Fruit fly (Drosophila melanogaster): Measurements from ENCODE around the gene CG9330.

The CG9330 gene

DNA sequence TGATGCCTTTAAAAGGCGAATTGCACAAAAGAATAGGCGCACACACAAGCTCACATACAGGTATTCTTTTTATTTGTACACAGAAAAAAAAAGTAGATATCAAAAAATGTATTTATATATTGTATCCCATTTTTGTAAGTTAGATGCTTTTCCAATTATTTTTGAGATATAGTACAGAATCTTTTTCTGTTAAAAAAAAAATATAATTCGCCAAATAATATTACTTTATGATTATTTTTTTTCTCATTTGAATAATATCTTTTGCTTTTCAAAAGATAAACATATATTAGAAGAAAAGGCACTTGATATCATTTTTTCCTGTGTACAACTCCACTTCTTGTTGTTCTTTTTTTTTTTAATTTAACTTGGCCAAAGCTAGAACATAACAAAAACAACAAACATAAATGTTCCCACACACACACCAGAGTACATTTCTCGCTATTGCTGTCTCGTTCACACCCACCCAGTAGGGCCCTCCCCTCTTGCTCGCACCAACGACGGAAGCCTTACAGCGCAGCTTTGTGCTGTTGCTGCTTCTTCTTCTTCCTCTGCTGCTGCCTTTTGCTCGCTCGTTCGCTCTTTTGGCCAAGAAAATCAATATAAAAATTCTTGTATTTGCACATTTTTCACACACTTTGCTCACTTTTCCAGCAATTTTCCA lies 48.9 kb downstream of the CG9330 start (continued):
- TF ChIP-seq dpn (GFP tag; optimal IDR thresholded peaks at IDR 0.05), result peak; percentile 14 to 57
- peak in 1 of 2 experiments; percentile 77 for TF ChIP-seq Hr51 (GFP tag; optimal IDR thresholded peaks at IDR 0.05)
- TF ChIP-seq CG6654 (GFP tag; optimal IDR thresholded peaks at IDR 0.05), result no peak
- no peak for TF ChIP-seq CG11723 (GFP tag; optimal IDR thresholded peaks at IDR 0.05)
- 0 out of 2 replicates have a peak, but pooled peaks have one; percentile 23 for TF ChIP-seq seq (GFP tag; IDR thresholded peaks at IDR 0.05)
- TF ChIP-seq lilli (GFP tag; optimal IDR thresholded peaks at IDR 0.05), result no peak
- 0 out of 2 replicates have a peak, but pooled peaks have one; percentile 48 for TF ChIP-seq NFAT (GFP tag; IDR thresholded peaks at IDR 0.05)
- TF ChIP-seq CG30403 (GFP tag; optimal IDR thresholded peaks at IDR 0.05), result peak; percentile 78
- peak; percentile 50 for TF ChIP-seq CG12155 (GFP tag; optimal IDR thresholded peaks at IDR 0.05)
- no peak for TF ChIP-seq Scr (GFP tag; IDR thresholded peaks at IDR 0.05; ENCODE audit: partially characterized antibody)
- peak; percentile 87 for TF ChIP-seq CG6689 (GFP tag; IDR thresholded peaks at IDR 0.05)
- TF ChIP-seq CG6765 (GFP tag; optimal IDR thresholded peaks at IDR 0.05), result peak; percentile 57
- no peak for TF ChIP-seq btn (GFP tag; optimal IDR thresholded peaks at IDR 0.05)
- TF ChIP-seq nerfin-1 (tag; optimal IDR thresholded peaks at IDR 0.05), result peak; percentile 69
- TF ChIP-seq sob (GFP tag; IDR thresholded peaks at IDR 0.05), result peak; percentile 72; the same call in 1 of the 2 replicates
- peak; percentile 26; the same call in 1 of the 2 replicates for TF ChIP-seq CG32767 (GFP tag; IDR thresholded peaks at IDR 0.05)
- TF ChIP-seq Sox102F (GFP tag; optimal IDR thresholded peaks at IDR 0.05), result peak; percentile 69
- TF ChIP-seq Ets65A (GFP tag), result no peak
- TF ChIP-seq row (GFP tag; IDR thresholded peaks at IDR 0.05), result peak; percentile 66
- no peak for TF ChIP-seq CG7987 (GFP tag; optimal IDR thresholded peaks at IDR 0.05)
- peak; percentile 64 for TF ChIP-seq CG14014 (GFP tag; IDR thresholded peaks at IDR 0.05)
- peak; percentile 47 for TF ChIP-seq Xbp1 (GFP tag; optimal IDR thresholded peaks at IDR 0.05)
- TF ChIP-seq CG12659 (GFP tag; optimal IDR thresholded peaks at IDR 0.05), result peak; percentile 31
- peak; percentile 38 for TF ChIP-seq Camta (GFP tag; optimal IDR thresholded peaks at IDR 0.05)
- TF ChIP-seq Lim3 (GFP tag; IDR thresholded peaks at IDR 0.05), result no peak
- no peak for TF ChIP-seq CG10366 (GFP tag; IDR thresholded peaks at IDR 0.05)
- peak; percentile 77 for TF ChIP-seq CG3281 (GFP tag; optimal IDR thresholded peaks at IDR 0.05)
- peak; percentile 82 for TF ChIP-seq CG12391 (tag; optimal IDR thresholded peaks at IDR 0.05)
- TF ChIP-seq Dll (GFP tag; IDR thresholded peaks at IDR 0.05; ENCODE audit: partially characterized antibody), result no peak
- no peak for TF ChIP-seq sr (GFP tag; IDR thresholded peaks at IDR 0.05)
- TF ChIP-seq ap (GFP tag; IDR thresholded peaks at IDR 0.05), result no peak; the same call in 1 of the 2 replicates
- no peak for TF ChIP-seq CG9797 (GFP tag; optimal IDR thresholded peaks at IDR 0.05)
- no peak for TF ChIP-seq cg (GFP tag; optimal IDR thresholded peaks at IDR 0.05)
- peak; percentile 78 for TF ChIP-seq CG8388 (GFP tag; optimal IDR thresholded peaks at IDR 0.05)
- TF ChIP-seq CG15269 (tag; optimal IDR thresholded peaks at IDR 0.05), result peak; percentile 84
- peak; percentile 47 for TF ChIP-seq CG1602 (GFP tag; optimal IDR thresholded peaks at IDR 0.05)
- no peak for TF ChIP-seq MTF-1 (GFP tag; optimal IDR thresholded peaks at IDR 0.05; ENCODE audit: borderline replicate concordance)
- no peak for TF ChIP-seq pb (GFP tag; optimal IDR thresholded peaks at IDR 0.05)
- TF ChIP-seq CG11560 (tag; IDR thresholded peaks at IDR 0.05), result no peak
- 0 out of 2 replicates have a peak, but pooled peaks have one; percentile 29 for TF ChIP-seq GATAe (GFP tag; conservative IDR thresholded peaks at IDR 0.05)
- peak; percentile 83 for TF ChIP-seq Sox100B (GFP tag; optimal IDR thresholded peaks at IDR 0.05)
- TF ChIP-seq cwo (GFP tag; optimal IDR thresholded peaks at IDR 0.05), result peak; percentile 77
- TF ChIP-seq Myb (GFP tag; optimal IDR thresholded peaks at IDR 0.05), result no peak
- no peak for TF ChIP-seq dati (GFP tag; IDR thresholded peaks at IDR 0.05)
- TF ChIP-seq kah (GFP tag; optimal IDR thresholded peaks at IDR 0.05), result no peak
- no peak for TF ChIP-seq mirr (GFP tag; optimal IDR thresholded peaks at IDR 0.05)
- 0 out of 2 replicates have a peak, but pooled peaks have one; percentile 25 for TF ChIP-seq Taf1 (GFP tag; IDR thresholded peaks at IDR 0.05)
- no peak for TF ChIP-seq Jarid2 (GFP tag; optimal IDR thresholded peaks at IDR 0.05)
- TF ChIP-seq B-H1 (GFP tag; IDR thresholded peaks at IDR 0.05), result peak; percentile 66
